Fruit fly (Drosophila melanogaster) whole organism, embryonic: ENCODE data around the gene CG11980.

Source experiments
- Asciz ChIP-seq: fragments of 200-800 bp; sonication (Bioruptor generic); optimal IDR thresholded peaks from 2 replicates; lab custom pipeline; 2017; ENCODE audit warnings: missing biosample characterization, mild to moderate bottlenecking, missing genetic modification characterization, missing genetic modification reagents
- BEAF-32 ChIP-seq: fragments of 200-800 bp; sonication (Bioruptor generic); optimal IDR thresholded peaks from 3 replicates; lab custom pipeline; 2017; ENCODE audit warnings: missing biosample characterization, missing genetic modification characterization, mild to moderate bottlenecking, moderate library complexity, missing genetic modification reagents
- BtbVII ChIP-seq: fragments of 200-800 bp; sonication (Bioruptor generic); optimal IDR thresholded peaks from 3 replicates; lab custom pipeline; 2017; ENCODE audit warnings: missing biosample characterization, mild to moderate bottlenecking, missing genetic modification characterization
- Bteb2 ChIP-seq: fragments of 200-800 bp; sonication (Bioruptor generic); optimal IDR thresholded peaks from 2 replicates; lab custom pipeline; 2016; ENCODE audit warnings: missing biosample characterization, missing genetic modification characterization
- CG10209 ChIP-seq: fragments of 200-800 bp; sonication (Bioruptor generic); optimal IDR thresholded peaks from 3 replicates; lab custom pipeline; 2017; ENCODE audit warnings: missing biosample characterization, mild to moderate bottlenecking, missing genetic modification characterization, missing genetic modification reagents
- CG11695 ChIP-seq: fragments of 200-800 bp; sonication (Bioruptor generic); IDR thresholded peaks from 3 replicates; pipeline ENCODE4 v1.3.6; 2022; ENCODE audit warnings: missing biosample characterization, missing genetic modification characterization
- CG12236 ChIP-seq: fragments of 200-800 bp; sonication (Bioruptor generic); optimal IDR thresholded peaks from 2 replicates; lab custom pipeline; 2016; ENCODE audit warnings: missing biosample characterization, missing genetic modification characterization
- CG1233 ChIP-seq: fragments of 200-800 bp; sonication (Bioruptor generic); optimal IDR thresholded peaks from 4 replicates; lab custom pipeline; 2018; ENCODE audit warnings: missing biosample characterization, mild to moderate bottlenecking, missing genetic modification characterization
- CG13296 ChIP-seq: fragments of 200-800 bp; sonication (Bioruptor generic); optimal IDR thresholded peaks from 3 replicates; lab custom pipeline; 2018; ENCODE audit warnings: missing biosample characterization, mild to moderate bottlenecking, missing genetic modification characterization
- CG13624 ChIP-seq: fragments of 200-800 bp; sonication (Bioruptor generic); optimal IDR thresholded peaks from 2 replicates; lab custom pipeline; 2016; ENCODE audit warnings: missing biosample characterization, missing genetic modification characterization
- CG14441 ChIP-seq: fragments of 200-800 bp; sonication (Bioruptor generic); IDR thresholded peaks from 2 replicates; pipeline ENCODE4 v1.3.6; 2022; ENCODE audit warnings: missing biosample characterization, missing genetic modification characterization
- CG14710 ChIP-seq: fragments of 200-800 bp; sonication (Bioruptor generic); optimal IDR thresholded peaks from 3 replicates; lab custom pipeline; 2019; ENCODE audit warnings: missing biosample characterization, mild to moderate bottlenecking, missing genetic modification characterization, moderate library complexity
- CG1602 ChIP-seq: fragments of 200-800 bp; sonication (Bioruptor generic); optimal IDR thresholded peaks from 3 replicates; lab custom pipeline; 2016; ENCODE audit warnings: missing biosample characterization, missing genetic modification characterization
- CG17829 ChIP-seq: fragments of 200-800 bp; optimal IDR thresholded peaks from 2 replicates; lab custom pipeline; 2019; ENCODE audit warnings: missing biosample characterization, mild to moderate bottlenecking, missing genetic modification characterization, moderate library complexity
- CG17912 ChIP-seq: fragments of 200-800 bp; sonication (Bioruptor generic); optimal IDR thresholded peaks from 2 replicates; lab custom pipeline; 2018; ENCODE audit warnings: missing biosample characterization, mild to moderate bottlenecking, missing genetic modification characterization
- CG1792 ChIP-seq: fragments of 200-800 bp; sonication (Bioruptor generic); optimal IDR thresholded peaks from 2 replicates; lab custom pipeline; 2016; ENCODE audit warnings: missing biosample characterization, missing genetic modification characterization
- CG18619 ChIP-seq: fragments of 200-800 bp; sonication (Bioruptor generic); optimal IDR thresholded peaks from 3 replicates; lab custom pipeline; 2017; ENCODE audit warnings: missing biosample characterization, mild to moderate bottlenecking, missing genetic modification characterization
- CG2712 ChIP-seq: fragments of 200-800 bp; optimal IDR thresholded peaks from 3 replicates; lab custom pipeline; 2019; ENCODE audit warnings: missing biosample characterization, mild to moderate bottlenecking, missing genetic modification characterization, moderate library complexity
- CG33557 ChIP-seq: fragments of 200-800 bp; sonication (Bioruptor generic); optimal IDR thresholded peaks from 2 replicates; lab custom pipeline; 2019; ENCODE audit warnings: missing biosample characterization, mild to moderate bottlenecking, missing genetic modification characterization, moderate library complexity
- CG8765 ChIP-seq: fragments of 200-800 bp; sonication (Bioruptor generic); IDR thresholded peaks from 2 replicates; pipeline ENCODE4 v1.3.6; 2022; ENCODE audit warnings: missing biosample characterization, missing genetic modification characterization
- CHES-1-like ChIP-seq: fragments of 200-800 bp; sonication (Bioruptor generic); optimal IDR thresholded peaks from 2 replicates; lab custom pipeline; 2016; ENCODE audit warnings: missing biosample characterization, missing genetic modification characterization
- D ChIP-seq, 2 experiments: fragments of 200-800 bp in 1 of 2; fragments of >200 bp in 1 of 2; sonication (Bioruptor generic) in 1 of 2; optimal IDR thresholded peaks; 2 replicates in 1 of 2; 3 replicates in 1 of 2; lab custom pipeline; 2017; ENCODE audit warnings: mild to moderate bottlenecking in 1 of 2, missing biosample characterization in 1 of 2, missing genetic modification characterization in 1 of 2, missing genetic modification reagents in 1 of 2
- Drgx ChIP-seq: fragments of 200-800 bp; sonication (Bioruptor generic); IDR thresholded peaks from 2 replicates; pipeline ENCODE4 v1.3.6; 2022; ENCODE audit warnings: missing biosample characterization, missing genetic modification characterization
- Eip74EF ChIP-seq, 2 experiments: fragments of 200-800 bp in 1 of 2; fragments of >200 bp in 1 of 2; sonication (Bioruptor generic) in 1 of 2; optimal IDR thresholded peaks; 2 replicates each; lab custom pipeline; 2017 to 2019; ENCODE audit warnings: missing biosample characterization in 2 of 2, missing genetic modification characterization in 2 of 2, mild to moderate bottlenecking in 1 of 2, moderate library complexity in 1 of 2
- Ets97D ChIP-seq: fragments of 200-800 bp; sonication (Bioruptor generic); optimal IDR thresholded peaks from 3 replicates; lab custom pipeline; 2016; ENCODE audit warnings: missing biosample characterization, missing genetic modification characterization
- HLH54F ChIP-seq: fragments of 200-800 bp; sonication (Bioruptor generic); optimal IDR thresholded peaks from 3 replicates; lab custom pipeline; 2016; ENCODE audit warnings: missing biosample characterization, missing genetic modification characterization
- HLHmδ ChIP-seq: fragments of 200-800 bp; sonication (Bioruptor generic); optimal IDR thresholded peaks from 2 replicates; lab custom pipeline; 2018; ENCODE audit warnings: missing biosample characterization, mild to moderate bottlenecking, missing genetic modification characterization, moderate library complexity
- HmgD ChIP-seq: fragments of 200-800 bp; sonication (Bioruptor generic); optimal IDR thresholded peaks from 3 replicates; lab custom pipeline; 2016; ENCODE audit warnings: missing biosample characterization, missing genetic modification characterization
- Med ChIP-seq: fragments of 200-800 bp; sonication (Bioruptor generic); peaks from one replicate; lab custom pipeline; 2016; ENCODE audit warnings: missing biosample characterization, missing genetic modification characterization, mild to moderate bottlenecking, inconsistent platforms, moderate library complexity
- Meics ChIP-seq: fragments of 200-800 bp; sonication (Bioruptor generic); optimal IDR thresholded peaks from 2 replicates; lab custom pipeline; 2017; ENCODE audit warnings: missing biosample characterization, mild to moderate bottlenecking, missing genetic modification characterization
- NC2α ChIP-seq: fragments of 200-800 bp; sonication (Bioruptor generic); optimal IDR thresholded peaks from 2 replicates; lab custom pipeline; 2016; ENCODE audit warnings: missing biosample characterization, missing genetic modification characterization
- Ravus ChIP-seq: fragments of 200-800 bp; sonication (Bioruptor generic); IDR thresholded peaks from 2 replicates; pipeline ENCODE4 v1.3.6; 2022; ENCODE audit warnings: missing biosample characterization, missing genetic modification characterization
- Sry-δ ChIP-seq: fragments of 200-800 bp; sonication (Bioruptor generic); optimal IDR thresholded peaks from 2 replicates; lab custom pipeline; 2016; ENCODE audit warnings: missing biosample characterization, missing genetic modification characterization
- ase ChIP-seq: fragments of 200-800 bp; sonication (Bioruptor generic); IDR thresholded peaks from 3 replicates; pipeline ENCODE4 v1.3.6; 2022; ENCODE audit warnings: missing biosample characterization, missing genetic modification characterization
- ash1 ChIP-seq: fragments of 200-800 bp; sonication (Bioruptor generic); optimal IDR thresholded peaks from 2 replicates; lab custom pipeline; 2018; ENCODE audit warnings: missing biosample characterization, mild to moderate bottlenecking, missing genetic modification characterization
- br ChIP-seq: fragments of >200 bp; optimal IDR thresholded peaks from 2 replicates; lab custom pipeline; 2017
- bsh ChIP-seq, 2 experiments: fragments of 200-800 bp; sonication (Bioruptor generic); optimal IDR thresholded peaks; 2 replicates each; lab custom pipeline; 2017 to 2018; ENCODE audit warnings: mild to moderate bottlenecking in 2 of 2, missing biosample characterization in 2 of 2, missing genetic modification characterization in 2 of 2, moderate library complexity in 1 of 2
- crp ChIP-seq, 2 experiments: fragments of 200-800 bp; sonication (Bioruptor generic); optimal IDR thresholded peaks; 2 replicates in 1 of 2; 3 replicates in 1 of 2; lab custom pipeline; 2017; ENCODE audit warnings: missing biosample characterization in 2 of 2, missing genetic modification characterization in 2 of 2, mild to moderate bottlenecking in 1 of 2, moderate library complexity in 1 of 2
- cwo ChIP-seq: fragments of 200-800 bp; sonication (Bioruptor generic); optimal IDR thresholded peaks from 3 replicates; lab custom pipeline; 2017; ENCODE audit warnings: missing biosample characterization, missing genetic modification characterization, mild to moderate bottlenecking, moderate library complexity, missing genetic modification reagents
- fd96Cb ChIP-seq: fragments of 200-800 bp; sonication (Bioruptor generic); optimal IDR thresholded peaks from 2 replicates; lab custom pipeline; 2018; ENCODE audit warnings: missing biosample characterization, mild to moderate bottlenecking, missing genetic modification characterization, moderate library complexity
- h ChIP-seq: fragments of >200 bp; optimal IDR thresholded peaks from 2 replicates; lab custom pipeline; 2017
- knrl ChIP-seq: fragments of 200-800 bp; sonication (Bioruptor generic); IDR thresholded peaks from 3 replicates; pipeline ENCODE4 v1.3.6; 2022; ENCODE audit warnings: missing biosample characterization, missing genetic modification characterization; ENCODE audit not compliant: partially characterized antibody
- pan ChIP-seq, 4 experiments: fragments of >200 bp in 3 of 4; fragments of 200-800 bp in 1 of 4; sonication (Bioruptor generic) in 1 of 4; optimal IDR thresholded peaks in 3 of 4; IDR thresholded peaks in 1 of 4; 2 replicates each; pipeline versions ENCODE4 v1.3.6 to Lab custom; 2017 to 2022; ENCODE audit warnings: missing biosample characterization in 2 of 4, missing genetic modification characterization in 2 of 4, mixed read lengths in 1 of 4
- phol ChIP-seq: fragments of 200-800 bp; sonication (Bioruptor generic); optimal IDR thresholded peaks from 3 replicates; lab custom pipeline; 2018; ENCODE audit warnings: missing biosample characterization, mild to moderate bottlenecking, missing genetic modification characterization, moderate library complexity
- sima ChIP-seq: fragments of 200-800 bp; sonication (Bioruptor generic); optimal IDR thresholded peaks from 2 replicates; lab custom pipeline; 2016; ENCODE audit warnings: missing biosample characterization, missing genetic modification characterization
- stwl ChIP-seq: fragments of 200-800 bp; sonication (Bioruptor generic); optimal IDR thresholded peaks from 3 replicates; lab custom pipeline; 2018; ENCODE audit warnings: missing biosample characterization, mild to moderate bottlenecking, missing genetic modification characterization, moderate library complexity
- tio ChIP-seq: fragments of 200-800 bp; sonication (Bioruptor generic); optimal IDR thresholded peaks from 2 replicates; lab custom pipeline; 2017; ENCODE audit warnings: missing biosample characterization, missing genetic modification characterization, inconsistent platforms
- tll ChIP-seq, 2 experiments: fragments of 200-800 bp in 1 of 2; fragments of >200 bp in 1 of 2; sonication (Bioruptor generic) in 1 of 2; optimal IDR thresholded peaks; 2 replicates each; lab custom pipeline; 2017 to 2019; ENCODE audit warnings: missing biosample characterization in 2 of 2, missing genetic modification characterization in 2 of 2, mild to moderate bottlenecking in 1 of 2, moderate library complexity in 1 of 2
- trem ChIP-seq: fragments of 200-800 bp; optimal IDR thresholded peaks from 3 replicates; lab custom pipeline; 2019; ENCODE audit warnings: missing biosample characterization, mild to moderate bottlenecking, missing genetic modification characterization, moderate library complexity
- vvl ChIP-seq: fragments of 200-800 bp; sonication (Bioruptor generic); IDR thresholded peaks from 2 replicates; pipeline ENCODE4 v1.3.6; 2022; ENCODE audit warnings: missing biosample characterization, missing genetic modification characterization

The CG11980 gene

dm6 chr3R:9007258-9007657 lies 3.4 kb downstream of the CG11980 start:
- TF ChIP-seq CG11695 (GFP tag; lab: Robert Waterston, UW), result no peak
- no peak for TF ChIP-seq HLHmδ (GFP tag; lab: Kevin White, UChicago)
- TF ChIP-seq CG14441, result no peak
- TF ChIP-seq D (optimal IDR thresholded peaks at IDR 0.05; lab: Kevin White, UChicago), result no peak
- TF ChIP-seq D (GFP tag; optimal IDR thresholded peaks at IDR 0.05; lab: Kevin White, UChicago), result no peak
- TF ChIP-seq Bteb2 (GFP tag; lab: Kevin White, UChicago), result no peak
- no peak for TF ChIP-seq CG18619
- TF ChIP-seq Ravus (GFP tag; lab: Robert Waterston, UW), result no peak
- no peak for TF ChIP-seq CG8765 (GFP tag; lab: Robert Waterston, UW)
- no peak for TF ChIP-seq tll (GFP tag; optimal IDR thresholded peaks at IDR 0.05; lab: Kevin White, UChicago)
- no peak for TF ChIP-seq bsh (GFP tag; optimal IDR thresholded peaks at IDR 0.05; lab: Kevin White, UChicago)
- no peak for TF ChIP-seq CG13296 (GFP tag; lab: Kevin White, UChicago)
- TF ChIP-seq phol (tag; lab: Kevin White, UChicago), result no peak
- no peak for TF ChIP-seq CG13624 (GFP tag; lab: Kevin White, UChicago)
- no peak for TF ChIP-seq CG2712
- no peak for TF ChIP-seq tio
- no peak for TF ChIP-seq CG17829 (tag; lab: Kevin White, UChicago)
- no peak for TF ChIP-seq CG1233 (GFP tag; lab: Kevin White, UChicago)
- TF ChIP-seq vvl, result no peak
- TF ChIP-seq ash1, result no peak
- no peak for TF ChIP-seq Meics (GFP tag; lab: Kevin White, UChicago)

DNA sequence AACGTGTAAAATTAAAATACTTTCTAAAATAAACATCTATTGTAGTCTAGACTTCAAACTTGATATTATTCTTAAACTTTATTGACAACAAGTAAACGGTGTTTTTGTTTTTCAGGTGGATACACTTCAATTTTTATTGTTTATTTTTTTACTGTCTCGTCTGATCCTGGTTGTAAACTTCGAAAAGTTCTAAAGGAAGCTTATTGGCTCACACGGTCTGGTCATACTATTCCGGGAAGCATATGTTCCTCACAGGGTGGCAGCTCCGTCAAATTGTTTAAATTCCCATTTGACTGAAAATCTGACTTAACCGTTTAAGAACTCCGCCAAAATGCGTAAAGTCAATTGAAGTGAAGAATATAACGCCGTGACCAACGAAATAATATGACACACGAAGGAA lies 4.4 kb downstream of the CG11980 start, which contains the start of gene CG11983:
TSS of gene CG11983 (plus strand) at position 120 of the 400 bp plus-strand sequence.
- TF ChIP-seq trem (tag; lab: Kevin White, UChicago) (peak; percentile 73), CG14710 (tag; lab: Kevin White, UChicago) (peak; percentile 40), CG1792 (no peak), CG12236 (GFP tag; lab: Kevin White, UChicago) (no peak), NC2α (GFP tag; lab: Kevin White, UChicago) (no peak), sima (no peak), Asciz (no peak), CHES-1-like (GFP tag; lab: Kevin White, UChicago) (no peak), Ets97D (GFP tag; lab: Kevin White, UChicago) (peak; percentile 73), h (lab: Kevin White, UChicago) (no peak), ase (GFP tag; lab: Robert Waterston, UW) (no peak), BEAF-32 (peak; percentile 30), CG33557 (GFP tag; lab: Kevin White, UChicago) (no peak), knrl (no peak), br (lab: Kevin White, UChicago) (no peak), CG17912 (no peak), BtbVII (GFP tag; lab: Kevin White, UChicago) (no peak), cwo (no peak), Sry-δ (GFP tag; lab: Kevin White, UChicago) (peak; percentile 37), Med (GFP tag; lab: Kevin White, UChicago) (peak; percentile 53), HLH54F (GFP tag; lab: Kevin White, UChicago) (no peak), CG1602 (no peak), CG10209 (no peak), Eip74EF (GFP tag; optimal IDR thresholded peaks at IDR 0.05; lab: Kevin White, UChicago) (no peak), fd96Cb (tag; lab: Kevin White, UChicago) (no peak), crp (GFP tag; optimal IDR thresholded peaks at IDR 0.05; lab: Kevin White, UChicago) (peak in 1 of 2 experiments; percentile 80), pan (optimal IDR thresholded peaks at IDR 0.05; lab: Kevin White, UChicago) (no peak), pan (GFP tag; optimal IDR thresholded peaks at IDR 0.05 in 1 of 2, IDR thresholded peaks at IDR 0.05 in 1 of 2) (no peak), Drgx (GFP tag; lab: Robert Waterston, UW) (no peak), HmgD (no peak), stwl (tag; lab: Kevin White, UChicago) (peak; percentile 41)
